Worm (Caenorhabditis elegans) whole organism, L4/young adult: Measurements from ENCODE around the gene F37C12.14.

Experiments used
- W03F9.2 ChIP-seq: fragments of 150-350 bp; optimal IDR thresholded peaks from 2 replicates; lab custom pipeline; 2014; ENCODE audit warnings: missing biosample characterization, missing genetic modification characterization
- dao-5 ChIP-seq: sonication (generic microtip); optimal IDR thresholded peaks from 2 replicates; lab custom pipeline; 2016; ENCODE audit warnings: missing genotype, missing genetic modification characterization, moderate library complexity, missing compliant biosample characterization
- him-1 ChIP-seq: sonication (generic microtip); optimal IDR thresholded peaks from 2 replicates; lab custom pipeline; 2016; ENCODE audit warnings: missing genotype, missing genetic modification reagents, missing genetic modification characterization, missing compliant biosample characterization

ce11 chrIII:7162065-7162762 is 23.2 kb downstream of the F37C12.14 start, which contains the start of the genes syf-2 and K04G7.1:
- TF ChIP-seq dao-5, result no peak
- TF ChIP-seq him-1 (tag; lab: Kevin White, UChicago), result peak; percentile 75
- TF ChIP-seq W03F9.2, result peak; percentile 95
